Fruit fly (Drosophila melanogaster): Measurements from ENCODE around the gene MCU.

The MCU gene

DNA sequence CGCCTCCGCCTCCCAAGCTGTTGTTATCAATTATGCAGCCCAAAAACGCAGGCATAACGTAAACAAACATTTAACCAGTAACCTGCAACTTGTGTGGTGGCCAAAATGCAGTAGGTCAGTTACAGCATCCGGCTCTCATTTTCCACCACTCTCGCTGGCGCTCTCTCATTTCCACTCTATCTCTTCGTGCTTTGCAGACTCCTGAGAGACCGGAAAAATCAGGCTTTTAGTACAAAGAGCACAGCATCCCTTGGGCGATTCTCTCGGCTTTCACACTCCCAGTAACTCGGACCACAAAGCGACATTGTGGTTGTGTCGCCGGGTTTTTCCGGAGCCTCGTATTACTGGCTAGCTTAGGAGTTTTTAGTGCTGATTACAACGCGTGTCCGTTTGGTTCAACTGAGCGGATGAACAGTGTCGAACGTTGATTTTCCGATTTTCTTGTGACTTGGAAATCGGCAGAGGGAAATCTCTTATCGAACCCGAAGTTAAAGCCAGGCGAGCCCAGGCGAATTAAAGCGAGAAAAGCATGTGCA lies 73.2 kb downstream of the MCU start, which contains the start of gene GluRIA:
GluRIA (plus strand) TSS at position 364 of the 536 bp plus-strand sequence.
- no peak for TF ChIP-seq Dll (optimal IDR thresholded peaks at IDR 0.05)
- TF ChIP-seq pan (optimal IDR thresholded peaks at IDR 0.05) = no peak
- no peak for TF ChIP-seq psq (optimal IDR thresholded peaks at IDR 0.05)
- no peak for TF ChIP-seq usp (GFP tag; optimal IDR thresholded peaks at IDR 0.05)
- no peak for TF ChIP-seq CG8478 (optimal IDR thresholded peaks at IDR 0.05)
- TF ChIP-seq EcR (GFP tag; optimal IDR thresholded peaks at IDR 0.05) = no peak
